Fruit fly (Drosophila melanogaster) whole organism, prepupa: ENCODE data around the gene Rexo5.

ENCODE experiments used
- Blimp-1 ChIP-seq: fragments of 200-800 bp; sonication (Bioruptor generic); optimal IDR thresholded peaks from 3 replicates; lab custom pipeline; 2017; ENCODE audit warnings: missing biosample characterization, missing genetic modification characterization, mild to moderate bottlenecking, moderate library complexity, missing genetic modification reagents
- CG10669 ChIP-seq: fragments of 200-800 bp; sonication (Bioruptor generic); optimal IDR thresholded peaks from 3 replicates; lab custom pipeline; 2018; ENCODE audit warnings: missing biosample characterization, mild to moderate bottlenecking, missing genetic modification characterization, moderate library complexity
- CG11294 ChIP-seq: fragments of 200-800 bp; sonication (Bioruptor generic); IDR thresholded peaks from 2 replicates; pipeline ENCODE4 v1.3.6; 2022; ENCODE audit warnings: missing biosample characterization, missing genetic modification characterization
- CG11902 ChIP-seq: fragments of 200-800 bp; sonication (Bioruptor generic); optimal IDR thresholded peaks from 3 replicates; lab custom pipeline; 2016; ENCODE audit warnings: missing biosample characterization, missing genetic modification characterization
- CG6792 ChIP-seq: fragments of 200-800 bp; sonication (Bioruptor generic); optimal IDR thresholded peaks from 3 replicates; lab custom pipeline; 2016; ENCODE audit warnings: missing biosample characterization, missing genetic modification characterization
- CG6854 ChIP-seq: fragments of 200-800 bp; sonication (Bioruptor generic); optimal IDR thresholded peaks from 2 replicates; lab custom pipeline; 2017; ENCODE audit warnings: missing biosample characterization, mild to moderate bottlenecking, missing genetic modification characterization
- CG7368 ChIP-seq: fragments of 200-800 bp; sonication (Bioruptor generic); optimal IDR thresholded peaks from 3 replicates; lab custom pipeline; 2016; ENCODE audit warnings: missing biosample characterization, missing genetic modification characterization
- CG8319 ChIP-seq: fragments of 200-800 bp; sonication (Bioruptor generic); optimal IDR thresholded peaks from 3 replicates; lab custom pipeline; 2016; ENCODE audit warnings: missing biosample characterization, missing genetic modification characterization
- CG9139 ChIP-seq: fragments of 200-800 bp; sonication (Bioruptor generic); optimal IDR thresholded peaks from 3 replicates; lab custom pipeline; 2017; ENCODE audit warnings: missing biosample characterization, mild to moderate bottlenecking, missing genetic modification characterization
- Met ChIP-seq: fragments of 200-800 bp; sonication (Bioruptor generic); optimal IDR thresholded peaks from 3 replicates; lab custom pipeline; 2016; ENCODE audit warnings: missing biosample characterization, missing genetic modification characterization
- OdsH ChIP-seq: fragments of 200-800 bp; sonication (Bioruptor generic); optimal IDR thresholded peaks from 3 replicates; lab custom pipeline; 2016; ENCODE audit warnings: missing biosample characterization, missing genetic modification characterization
- Sox102F ChIP-seq: fragments of 200-800 bp; sonication (Bioruptor generic); optimal IDR thresholded peaks from 2 replicates; lab custom pipeline; 2016; ENCODE audit warnings: missing biosample characterization, mild to moderate bottlenecking, missing genetic modification characterization
- dac ChIP-seq: fragments of 200-800 bp; sonication (Bioruptor generic); optimal IDR thresholded peaks from 2 replicates; lab custom pipeline; 2017; ENCODE audit warnings: missing biosample characterization, mild to moderate bottlenecking, missing genetic modification characterization
- eg ChIP-seq: fragments of 200-800 bp; sonication (Bioruptor generic); IDR thresholded peaks from 3 replicates; pipeline ENCODE4 v1.3.6; 2022; ENCODE audit warnings: missing biosample characterization, missing genetic modification characterization
- lz ChIP-seq: fragments of 200-800 bp; sonication (Bioruptor generic); optimal IDR thresholded peaks from 3 replicates; lab custom pipeline; 2016; ENCODE audit warnings: missing biosample characterization, missing genetic modification characterization
- net ChIP-seq: fragments of 200-800 bp; sonication (Bioruptor generic); optimal IDR thresholded peaks from 3 replicates; lab custom pipeline; 2016; ENCODE audit warnings: missing biosample characterization, missing genetic modification characterization
- topi ChIP-seq: fragments of 200-800 bp; sonication (Bioruptor generic); optimal IDR thresholded peaks from 3 replicates; lab custom pipeline; 2016; ENCODE audit warnings: missing biosample characterization, missing genetic modification characterization

Gene Rexo5

dm6 chr3L:6623669-6624204 is 20.3 kb downstream of the Rexo5 start, which contains the start of gene GluRIA:
Gene GluRIA, plus strand, starts transcription at chr3L:6624032.
- TF ChIP-seq net (GFP tag; lab: Kevin White, UChicago) (no peak), CG6854 (GFP tag; lab: Kevin White, UChicago) (no peak), Sox102F (no peak), topi (GFP tag; lab: Kevin White, UChicago) (no peak), CG11294 (GFP tag; lab: Robert Waterston, UW) (no peak), dac (GFP tag; lab: Kevin White, UChicago) (no peak), Blimp-1 (GFP tag; lab: Kevin White, UChicago) (no peak), eg (GFP tag; lab: Robert Waterston, UW) (no peak), CG9139 (GFP tag; lab: Kevin White, UChicago) (no peak), CG6792 (GFP tag; lab: Kevin White, UChicago) (no peak), lz (no peak), CG11902 (GFP tag; lab: Kevin White, UChicago) (no peak), CG7368 (GFP tag; lab: Kevin White, UChicago) (no peak), CG10669 (GFP tag; lab: Kevin White, UChicago) (no peak), Met (GFP tag; lab: Kevin White, UChicago) (no peak), CG8319 (GFP tag; lab: Kevin White, UChicago) (no peak), OdsH (GFP tag; lab: Kevin White, UChicago) (no peak)
- TF ChIP-seq, all 60 proteins: peak for 0
